Fruit fly (Drosophila melanogaster) whole organism, pupa: ENCODE data around the gene CG6013.
A peak's percentile ranks its signal among the peaks of the same experiment; 100 is the strongest.

Experiments
- CG10348 ChIP-seq: fragments of 200-800 bp; sonication (Bioruptor generic); IDR thresholded peaks from 2 replicates; pipeline ENCODE4 v1.3.6; 2022; ENCODE audit warnings: missing biosample characterization, missing genetic modification characterization
- CG12605 ChIP-seq: fragments of 200-800 bp; sonication (Bioruptor generic); IDR thresholded peaks from 2 replicates; pipeline ENCODE4 v1.3.6; 2022; ENCODE audit warnings: missing biosample characterization, missing genetic modification characterization
- CG13204 ChIP-seq: fragments of 200-800 bp; sonication (Bioruptor generic); optimal IDR thresholded peaks from 2 replicates; lab custom pipeline; 2018; ENCODE audit warnings: missing biosample characterization, mild to moderate bottlenecking, missing genetic modification characterization, moderate library complexity
- CG14655 ChIP-seq: fragments of 200-800 bp; sonication (Bioruptor generic); optimal IDR thresholded peaks from 3 replicates; lab custom pipeline; 2017; ENCODE audit warnings: mild to moderate bottlenecking, missing biosample characterization, missing genetic modification reagents, missing genetic modification characterization
- CG15710 ChIP-seq: fragments of 200-800 bp; sonication (Bioruptor generic); optimal IDR thresholded peaks from 2 replicates; lab custom pipeline; 2018; ENCODE audit warnings: missing biosample characterization, mild to moderate bottlenecking, missing genetic modification characterization, moderate library complexity
- CG17806 ChIP-seq: fragments of 200-800 bp; sonication (Bioruptor generic); optimal IDR thresholded peaks from 2 replicates; lab custom pipeline; 2018; ENCODE audit warnings: missing biosample characterization, mild to moderate bottlenecking, missing genetic modification characterization, moderate library complexity
- CG32121 ChIP-seq: fragments of 200-800 bp; sonication (Bioruptor generic); IDR thresholded peaks from 2 replicates; pipeline ENCODE4 v1.3.6; 2022; ENCODE audit warnings: missing biosample characterization, missing genetic modification characterization
- CG34367 ChIP-seq: fragments of 200-800 bp; sonication (Bioruptor generic); optimal IDR thresholded peaks from 2 replicates; lab custom pipeline; 2018; ENCODE audit warnings: missing biosample characterization, mild to moderate bottlenecking, missing genetic modification characterization
- CG4496 ChIP-seq: fragments of 200-800 bp; sonication (Bioruptor generic); IDR thresholded peaks from 3 replicates; pipeline ENCODE4 v1.3.6; 2022; ENCODE audit warnings: missing biosample characterization, missing genetic modification characterization
- CG8159 ChIP-seq: fragments of 200-800 bp; sonication (Bioruptor generic); optimal IDR thresholded peaks from 3 replicates; lab custom pipeline; 2018; ENCODE audit warnings: missing biosample characterization, mild to moderate bottlenecking, missing genetic modification characterization, moderate library complexity
- CG8301 ChIP-seq: fragments of 200-800 bp; sonication (Bioruptor generic); optimal IDR thresholded peaks from 2 replicates; lab custom pipeline; 2018; ENCODE audit warnings: missing biosample characterization, mild to moderate bottlenecking, missing genetic modification characterization
- CG9948 ChIP-seq: fragments of 200-800 bp; sonication (Bioruptor generic); optimal IDR thresholded peaks from 2 replicates; lab custom pipeline; 2018; ENCODE audit warnings: missing biosample characterization, mild to moderate bottlenecking, missing genetic modification characterization, moderate library complexity
- D1 ChIP-seq: fragments of 200-800 bp; sonication (Bioruptor generic); optimal IDR thresholded peaks from 2 replicates; lab custom pipeline; 2018; ENCODE audit warnings: missing biosample characterization, mild to moderate bottlenecking, missing genetic modification characterization, moderate library complexity
- EcR ChIP-seq: fragments of 200-800 bp; sonication (Bioruptor generic); optimal IDR thresholded peaks from 3 replicates; lab custom pipeline; 2019; ENCODE audit warnings: missing biosample characterization, missing genetic modification characterization, mild to moderate bottlenecking, moderate library complexity, missing genetic modification reagents
- Ets98B ChIP-seq: fragments of 200-800 bp; sonication (Bioruptor generic); IDR thresholded peaks from 2 replicates; pipeline ENCODE4 v1.3.6; 2022; ENCODE audit warnings: missing biosample characterization, missing genetic modification characterization
- Pif1A ChIP-seq: fragments of 200-800 bp; sonication (Bioruptor generic); optimal IDR thresholded peaks from 3 replicates; lab custom pipeline; 2016; ENCODE audit warnings: missing biosample characterization, missing genetic modification characterization
- Pif1B ChIP-seq: fragments of 200-800 bp; sonication (Bioruptor generic); optimal IDR thresholded peaks from 3 replicates; lab custom pipeline; 2016; ENCODE audit warnings: missing biosample characterization, missing genetic modification characterization
- Snoo ChIP-seq: fragments of 200-800 bp; sonication (Bioruptor generic); optimal IDR thresholded peaks from 3 replicates; lab custom pipeline; 2017; ENCODE audit warnings: missing biosample characterization, mild to moderate bottlenecking, missing genetic modification characterization, inconsistent platforms
- fd96Ca ChIP-seq: fragments of 200-800 bp; sonication (Bioruptor generic); IDR thresholded peaks from 3 replicates; pipeline ENCODE4 v1.3.6; 2022; ENCODE audit warnings: missing biosample characterization, missing genetic modification characterization
- gl ChIP-seq: fragments of 200-800 bp; sonication (Bioruptor generic); optimal IDR thresholded peaks from 2 replicates; lab custom pipeline; 2018; ENCODE audit warnings: missing biosample characterization, mild to moderate bottlenecking, missing genetic modification characterization
- rn ChIP-seq: fragments of 200-800 bp; sonication (Bioruptor generic); IDR thresholded peaks from 2 replicates; pipeline ENCODE4 v1.3.6; 2022; ENCODE audit warnings: missing biosample characterization, missing genetic modification characterization

CG6013 gene

DNA sequence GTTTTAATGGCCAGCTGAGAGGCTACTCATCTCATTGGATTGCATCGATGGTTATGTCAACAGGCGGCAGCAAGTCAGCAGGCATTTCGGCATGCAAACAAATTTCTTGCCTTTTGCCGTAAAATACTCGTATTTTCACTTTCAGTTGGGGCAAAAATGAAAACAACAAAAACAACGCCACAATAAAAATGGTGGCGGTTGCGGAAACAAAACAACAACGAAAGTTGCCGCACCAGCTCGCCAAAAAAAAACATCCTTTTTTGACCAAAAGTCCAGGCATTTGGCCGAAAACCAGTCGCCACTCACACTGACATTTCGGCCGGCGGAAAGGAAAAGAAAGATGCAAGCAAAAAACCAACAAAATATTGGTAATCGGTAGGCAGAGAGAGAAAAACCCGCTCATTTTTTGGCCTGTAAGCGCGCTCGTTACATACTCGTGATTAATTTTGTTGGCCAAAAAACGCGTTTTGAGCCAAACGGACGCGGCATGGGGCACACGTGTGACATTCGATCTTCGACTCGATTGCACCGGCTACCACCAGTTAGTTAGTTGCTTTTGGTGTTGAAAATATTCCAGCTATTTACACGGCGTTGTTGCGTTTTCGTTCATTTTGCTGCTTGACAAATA, 32.8 kb downstream of the CG6013 start:
- TF ChIP-seq CG10348 (GFP tag; lab: Robert Waterston, UW) (no peak), CG12605 (no peak), Pif1A (no peak), Snoo (tag; lab: Kevin White, UChicago) (peak; percentile 67), CG8159 (no peak), D1 (tag; lab: Kevin White, UChicago) (no peak), CG34367 (no peak), CG17806 (no peak), CG9948 (no peak), CG15710 (no peak), CG32121 (no peak), fd96Ca (GFP tag; lab: Robert Waterston, UW) (no peak), Ets98B (peak; percentile 15; the same call in 1 of the 2 replicates), gl (no peak), CG8301 (no peak), CG4496 (GFP tag; lab: Robert Waterston, UW) (peak; percentile 40; the same call in 1 of the 3 replicates), CG13204 (GFP tag; lab: Kevin White, UChicago) (no peak), rn (GFP tag; lab: Robert Waterston, UW) (no peak), CG14655 (GFP tag; lab: Kevin White, UChicago) (no peak), EcR (GFP tag; lab: Kevin White, UChicago) (no peak), Pif1B (GFP tag; lab: Kevin White, UChicago) (peak; percentile 35)
- TF ChIP-seq, all 21 proteins: peak for 4

- TF ChIP-seq CG34367 = no peak
- no peak for TF ChIP-seq Pif1A
- TF ChIP-seq EcR (GFP tag; lab: Kevin White, UChicago) = no peak
- no peak for TF ChIP-seq rn (GFP tag; lab: Robert Waterston, UW)
- no peak for TF ChIP-seq CG9948
- TF ChIP-seq CG14655 (GFP tag; lab: Kevin White, UChicago) = no peak
- TF ChIP-seq gl = no peak
- no peak for TF ChIP-seq D1 (tag; lab: Kevin White, UChicago)
- no peak for TF ChIP-seq CG17806
- TF ChIP-seq CG10348 (GFP tag; lab: Robert Waterston, UW) = no peak
- TF ChIP-seq CG8301 = no peak
- TF ChIP-seq Pif1B (GFP tag; lab: Kevin White, UChicago) = no peak
- no peak for TF ChIP-seq Snoo (tag; lab: Kevin White, UChicago)
- no peak for TF ChIP-seq CG8159
- no peak for TF ChIP-seq CG32121
- TF ChIP-seq CG15710 = no peak
- TF ChIP-seq CG13204 (GFP tag; lab: Kevin White, UChicago) = no peak
- TF ChIP-seq Ets98B = no peak
- TF ChIP-seq CG12605 = no peak
- no peak for TF ChIP-seq CG4496 (GFP tag; lab: Robert Waterston, UW)
Observed at dm6 chr3R:19065474-19065873, 34.2 kb downstream of the CG6013 start.

DNA sequence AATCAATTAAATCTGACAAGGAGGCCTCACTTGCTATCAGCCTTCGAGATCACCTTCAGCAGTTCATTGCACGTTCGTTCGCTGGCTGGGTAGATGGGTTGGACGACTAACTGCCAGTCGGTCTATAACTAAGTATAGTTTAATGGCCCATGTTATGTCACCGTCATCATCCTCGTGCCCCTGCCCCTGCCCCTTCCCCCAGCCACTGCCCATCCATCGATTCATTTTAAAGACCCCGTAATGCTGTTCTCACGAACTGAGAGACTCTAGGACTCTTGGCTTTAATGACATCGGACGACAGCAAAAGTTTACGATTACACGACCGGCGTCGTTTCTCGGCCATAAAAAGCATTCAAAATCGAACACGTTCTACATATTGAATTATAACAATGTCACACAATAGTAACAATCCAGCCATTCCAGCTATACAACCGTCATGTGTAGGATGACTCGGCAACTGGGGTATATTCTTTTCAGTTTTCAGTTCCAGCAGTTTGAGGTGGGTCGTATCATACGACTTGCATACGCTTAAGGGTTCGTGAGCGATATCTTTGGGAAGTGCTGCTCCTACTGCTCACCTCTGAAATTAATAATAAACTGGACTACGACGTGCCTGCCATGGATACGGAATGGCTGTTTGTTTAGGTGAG, 35.8 kb downstream of the CG6013 start:
- TF ChIP-seq D1 (tag; lab: Kevin White, UChicago) (no peak), EcR (GFP tag; lab: Kevin White, UChicago) (peak; percentile 93)

dm6 chr3R:19067876-19068406, 36.6 kb downstream of the CG6013 start:
- TF ChIP-seq fd96Ca (GFP tag; lab: Robert Waterston, UW) (peak; percentile 55; the same call in 2 of the 3 replicates), CG15710 (no peak)
- TF ChIP-seq, all 21 proteins: peak for 1

- TF ChIP-seq CG17806 (peak; percentile 34), fd96Ca (GFP tag; lab: Robert Waterston, UW) (no peak), CG4496 (GFP tag; lab: Robert Waterston, UW) (0 out of 3 replicates have a peak, but pooled peaks have one; percentile 43), D1 (tag; lab: Kevin White, UChicago) (no peak), Ets98B (no peak), CG12605 (no peak), EcR (GFP tag; lab: Kevin White, UChicago) (no peak), Pif1A (no peak), CG10348 (GFP tag; lab: Robert Waterston, UW) (no peak), CG14655 (GFP tag; lab: Kevin White, UChicago) (peak; percentile 54), CG8301 (peak; percentile 24), gl (no peak), Snoo (tag; lab: Kevin White, UChicago) (no peak), Pif1B (GFP tag; lab: Kevin White, UChicago) (no peak), CG15710 (peak; percentile 28), CG32121 (no peak), CG13204 (GFP tag; lab: Kevin White, UChicago) (no peak), CG9948 (peak; percentile 41), CG8159 (peak; percentile 8), rn (GFP tag; lab: Robert Waterston, UW) (no peak), CG34367 (peak; percentile 35)
Observed at dm6 chr3R:19069740-19070139, 38.4 kb downstream of the CG6013 start.

DNA sequence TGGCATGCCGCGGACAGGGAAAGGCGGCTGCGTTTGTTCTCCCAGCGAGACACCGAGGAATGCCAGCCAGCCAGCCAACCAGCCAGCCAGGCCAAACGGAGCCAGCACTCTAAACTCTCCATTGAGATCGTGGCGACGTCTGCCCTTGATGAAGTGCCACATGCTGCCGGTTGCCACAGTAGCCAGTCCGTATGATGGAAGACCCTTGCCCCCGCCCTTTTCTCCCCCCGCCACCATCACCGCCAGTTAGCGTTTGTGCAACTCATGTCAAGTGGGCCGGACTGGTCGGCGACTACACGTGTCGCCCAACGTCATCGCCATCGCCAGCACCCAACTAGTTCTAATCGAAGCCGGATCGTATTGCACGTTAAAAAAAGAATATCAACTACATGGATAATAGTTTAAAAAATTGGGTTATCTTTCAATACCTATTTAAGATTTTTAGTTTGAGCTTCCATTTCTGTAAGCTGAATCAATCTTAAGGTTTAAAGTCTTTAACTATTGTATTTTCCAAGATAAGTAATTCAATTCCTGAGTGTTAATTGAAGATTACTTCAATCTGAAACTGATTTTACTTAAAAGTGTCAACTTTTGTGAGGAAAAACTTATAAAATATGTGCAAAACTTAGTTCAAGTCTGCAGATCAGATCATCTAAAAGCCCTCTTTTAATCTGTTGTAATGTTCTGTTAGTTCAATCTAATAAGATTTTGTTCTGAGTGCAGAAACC, 39.1 kb downstream of the CG6013 start:
- TF ChIP-seq Ets98B (no peak), CG14655 (GFP tag; lab: Kevin White, UChicago) (peak; percentile 80), CG8159 (peak; percentile 57), EcR (GFP tag; lab: Kevin White, UChicago) (no peak), rn (GFP tag; lab: Robert Waterston, UW) (no peak), CG9948 (peak; percentile 60), Pif1B (GFP tag; lab: Kevin White, UChicago) (no peak), fd96Ca (GFP tag; lab: Robert Waterston, UW) (no peak), gl (no peak), CG32121 (no peak), D1 (tag; lab: Kevin White, UChicago) (peak; percentile 7), CG13204 (GFP tag; lab: Kevin White, UChicago) (no peak), CG10348 (GFP tag; lab: Robert Waterston, UW) (no peak), CG4496 (GFP tag; lab: Robert Waterston, UW) (no peak), CG34367 (peak; percentile 37), CG15710 (peak; percentile 45), CG8301 (peak; percentile 69), Snoo (tag; lab: Kevin White, UChicago) (no peak), CG12605 (no peak), Pif1A (peak; percentile 21), CG17806 (peak; percentile 40)
